Worm (Caenorhabditis elegans) whole organism, early embryonic: Measurements from ENCODE around the gene act-5.
A peak's percentile ranks its signal among the peaks of the same experiment; 100 is the strongest.

ENCODE experiments used
- B0310.2 ChIP-seq: sonication (generic microtip); optimal IDR thresholded peaks from 2 replicates; lab custom pipeline; 2016; ENCODE audit warnings: mild to moderate bottlenecking, missing genetic modification characterization, missing compliant biosample characterization
- F13C5.2 ChIP-seq: sonication (generic microtip); optimal IDR thresholded peaks from 2 replicates; lab custom pipeline; 2017; ENCODE audit warnings: mild to moderate bottlenecking, missing genetic modification characterization, inconsistent platforms, missing compliant biosample characterization
- aly-1 ChIP-seq: sonication (generic microtip); optimal IDR thresholded peaks from 2 replicates; lab custom pipeline; 2016; ENCODE audit warnings: missing genetic modification characterization, missing compliant biosample characterization
- ama-1 ChIP-seq: fragments of 150-350 bp; optimal IDR thresholded peaks from 2 replicates; lab custom pipeline; 2014
- ceh-13 ChIP-seq: fragments of 200-800 bp; sonication (Bioruptor generic); optimal IDR thresholded peaks from 2 replicates; lab custom pipeline; 2018; ENCODE audit warnings: mild to moderate bottlenecking, missing genetic modification characterization, missing compliant biosample characterization
- ceh-36 ChIP-seq: sonication (generic microtip); optimal IDR thresholded peaks from 2 replicates; lab custom pipeline; 2016; ENCODE audit warnings: missing genetic modification characterization, inconsistent platforms, missing compliant biosample characterization
- ets-7 ChIP-seq: sonication (generic microtip); optimal IDR thresholded peaks from 2 replicates; lab custom pipeline; 2016; ENCODE audit warnings: missing genotype, missing genetic modification characterization, missing compliant biosample characterization
- flt-1 ChIP-seq: fragments of 200-800 bp; sonication (Bioruptor generic); IDR thresholded peaks from 2 replicates; pipeline ENCODE4 v1.3.6; 2022; ENCODE audit warnings: missing genetic modification characterization, missing compliant biosample characterization
- hmbx-1 ChIP-seq: sonication (generic microtip); optimal IDR thresholded peaks from 2 replicates; lab custom pipeline; 2016; ENCODE audit warnings: mild to moderate bottlenecking, missing genetic modification characterization, missing compliant biosample characterization
- hmg-4 ChIP-seq: fragments of 200-800 bp; sonication (Bioruptor generic); optimal IDR thresholded peaks from 2 replicates; lab custom pipeline; 2018; ENCODE audit warnings: mild to moderate bottlenecking, missing genetic modification characterization, missing compliant biosample characterization
- hnd-1 ChIP-seq: sonication (generic microtip); optimal IDR thresholded peaks from 2 replicates; lab custom pipeline; 2016; ENCODE audit warnings: missing genetic modification characterization, missing compliant biosample characterization
- pes-1 ChIP-seq: fragments of 200-800 bp; sonication (Bioruptor generic); IDR thresholded peaks from 2 replicates; pipeline ENCODE4 v1.3.6; 2022; ENCODE audit warnings: missing genetic modification reagents, missing genetic modification characterization, missing compliant biosample characterization
- scrt-1 ChIP-seq: fragments of 200-800 bp; sonication (Bioruptor generic); IDR thresholded peaks from 2 replicates; pipeline ENCODE4 v1.3.6; 2022; ENCODE audit warnings: missing genetic modification characterization, missing compliant biosample characterization
- sea-1 ChIP-seq: fragments of 200-800 bp; sonication (Bioruptor generic); conservative IDR thresholded peaks from 2 replicates; pipeline ENCODE4 v1.3.6; 2022; ENCODE audit warnings: missing genetic modification characterization, missing compliant biosample characterization
- tbx-11 ChIP-seq: fragments of 200-800 bp; sonication (Bioruptor generic); IDR thresholded peaks from 2 replicates; pipeline ENCODE4 v1.3.6; 2022; ENCODE audit warnings: missing genetic modification characterization, missing compliant biosample characterization
- tbx-37 ChIP-seq: fragments of 200-800 bp; sonication (Bioruptor generic); conservative IDR thresholded peaks from 2 replicates; pipeline ENCODE4 v1.3.6; 2022; ENCODE audit warnings: missing genetic modification reagents, missing genetic modification characterization, missing compliant biosample characterization
- tra-4 ChIP-seq: sonication (generic microtip); optimal IDR thresholded peaks from 2 replicates; lab custom pipeline; 2017; ENCODE audit warnings: missing genetic modification characterization, missing compliant biosample characterization

Gene act-5

DNA sequence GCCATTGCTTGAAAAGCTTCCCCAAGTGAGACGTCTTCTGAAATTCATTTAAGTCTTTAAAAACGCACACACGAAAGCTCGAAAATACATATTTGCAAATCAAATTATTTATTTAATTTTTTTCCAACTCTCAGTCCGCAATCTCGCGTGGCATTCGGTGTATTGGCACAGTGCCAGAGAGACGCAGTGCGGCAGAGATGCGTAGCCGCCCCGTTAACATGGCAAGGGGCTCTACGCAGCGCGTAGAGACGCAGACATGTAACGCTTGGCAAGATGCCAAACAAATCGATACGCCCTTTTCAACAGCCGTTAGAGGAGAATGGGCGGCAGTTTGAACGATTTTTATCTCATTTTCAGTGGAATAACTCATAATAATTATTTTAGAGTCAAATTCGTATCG lies 37.7 kb upstream of the act-5 start, which contains the start of the genes drr-2 and set-16:
TSS of gene drr-2 (minus strand) at position 37 of the 400 bp plus-strand sequence.
TSS of gene set-16 (plus strand) at position 383 of the 400 bp plus-strand sequence.
- peak; percentile 82 for TF ChIP-seq hmg-4 (GFP tag; lab: Kevin White, UChicago)
- TF ChIP-seq pes-1 (GFP tag; lab: Robert Waterston, UW), result peak; percentile 54; the same call in 1 of the 2 replicates
- peak; percentile 34 for TF ChIP-seq ets-7 (tag; lab: Kevin White, UChicago)
- peak; percentile 90 for TF ChIP-seq F13C5.2
- no peak for TF ChIP-seq ama-1 (lab: Kevin White, UChicago)
- peak; percentile 34 for TF ChIP-seq tra-4 (tag; lab: Kevin White, UChicago)
- TF ChIP-seq B0310.2 (tag; lab: Kevin White, UChicago), result no peak
- no peak for TF ChIP-seq ceh-13 (GFP tag; lab: Kevin White, UChicago)
- TF ChIP-seq scrt-1 (GFP tag; lab: Robert Waterston, UW), result no peak
- peak; percentile 67; the same call in 1 of the 2 replicates for TF ChIP-seq sea-1 (GFP tag; lab: Robert Waterston, UW)
- TF ChIP-seq aly-1 (tag; lab: Kevin White, UChicago), result no peak
- peak; percentile 50 for TF ChIP-seq flt-1
- TF ChIP-seq hnd-1 (tag; lab: Kevin White, UChicago), result no peak
- TF ChIP-seq ceh-36 (tag; lab: Kevin White, UChicago), result peak; percentile 51
- no peak for TF ChIP-seq tbx-11 (GFP tag; lab: Robert Waterston, UW)
- TF ChIP-seq hmbx-1, result no peak
- TF ChIP-seq tbx-37 (GFP tag; lab: Robert Waterston, UW), result peak; percentile 20; the same call in 1 of the 2 replicates

DNA sequence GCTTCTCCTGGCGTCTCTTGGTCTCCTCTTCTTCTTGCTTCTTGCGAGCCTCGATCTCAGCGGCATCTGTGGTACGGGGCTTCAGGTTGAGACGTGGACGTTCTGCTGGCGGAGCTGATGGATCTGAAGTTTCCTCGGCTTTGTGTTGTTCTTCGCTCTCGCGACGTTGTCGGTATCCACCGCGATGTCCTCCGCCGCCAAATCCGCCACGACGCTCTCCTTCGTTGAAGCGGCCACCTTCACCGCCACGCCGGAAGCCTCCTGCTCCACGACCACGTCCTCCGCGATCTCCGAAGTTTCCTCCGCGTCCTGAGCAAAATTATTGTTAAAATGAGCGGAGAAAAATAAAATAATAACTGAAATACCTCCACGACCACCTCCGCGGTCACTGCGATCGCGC lies 36.9 kb upstream of the act-5 start:
- TF ChIP-seq hnd-1 (tag; lab: Kevin White, UChicago), result no peak
- no peak for TF ChIP-seq tbx-11 (GFP tag; lab: Robert Waterston, UW)
- no peak for TF ChIP-seq hmg-4 (GFP tag; lab: Kevin White, UChicago)
- TF ChIP-seq ceh-36 (tag; lab: Kevin White, UChicago), result no peak
- no peak for TF ChIP-seq B0310.2 (tag; lab: Kevin White, UChicago)

DNA sequence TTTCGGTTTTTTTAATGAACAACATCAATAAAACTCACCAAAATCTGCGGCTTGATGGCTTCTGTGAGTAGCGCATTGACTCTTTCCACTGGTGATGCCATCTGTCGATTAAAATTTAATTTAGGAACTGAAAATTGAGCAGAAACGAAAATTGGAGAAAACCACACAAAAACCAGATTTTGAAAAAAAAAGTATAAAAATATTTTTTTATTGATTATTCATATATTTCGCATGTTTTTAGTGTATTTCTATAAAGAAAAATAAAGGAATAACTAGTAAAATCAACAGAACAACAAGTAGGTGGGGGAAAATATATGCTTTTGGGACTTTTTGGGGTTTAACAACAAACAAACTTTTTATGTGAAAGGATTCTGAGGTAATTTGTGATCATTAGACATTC lies 36.4 kb upstream of the act-5 start, which contains the start of gene T12D8.10:
TSS of gene T12D8.10 (minus strand) at position 101 of the 400 bp plus-strand sequence.
- TF ChIP-seq hmbx-1, result no peak
- no peak for TF ChIP-seq B0310.2 (tag; lab: Kevin White, UChicago)
- TF ChIP-seq tbx-11 (GFP tag; lab: Robert Waterston, UW), result no peak
- no peak for TF ChIP-seq tra-4 (tag; lab: Kevin White, UChicago)
- TF ChIP-seq scrt-1 (GFP tag; lab: Robert Waterston, UW), result no peak
- TF ChIP-seq ama-1 (lab: Kevin White, UChicago), result no peak

DNA sequence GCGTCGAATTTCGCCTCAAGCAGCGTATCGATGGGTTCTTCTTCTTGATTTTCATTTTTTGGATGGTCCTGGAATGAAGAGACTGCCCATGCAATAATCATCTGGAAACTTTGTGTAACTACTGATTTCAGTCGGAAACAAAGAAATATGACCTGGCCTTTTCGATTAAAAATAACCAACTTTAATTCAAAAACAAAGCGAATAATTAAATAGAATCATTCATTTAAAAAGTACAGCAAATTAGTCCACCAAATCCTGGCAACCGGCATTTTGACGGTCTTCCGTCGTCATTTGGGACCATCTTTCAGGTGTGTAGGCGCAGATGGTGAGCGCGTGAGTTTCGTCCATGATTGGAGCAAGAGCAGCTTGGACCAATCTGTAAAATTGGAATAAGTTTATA lies 35.7 kb upstream of the act-5 start, which contains the start of gene acbp-5:
TSS of gene acbp-5 (minus strand) at position 101 of the 400 bp plus-strand sequence.
- TF ChIP-seq tra-4 (tag; lab: Kevin White, UChicago) (no peak), hnd-1 (tag; lab: Kevin White, UChicago) (no peak), scrt-1 (GFP tag; lab: Robert Waterston, UW) (no peak)

DNA sequence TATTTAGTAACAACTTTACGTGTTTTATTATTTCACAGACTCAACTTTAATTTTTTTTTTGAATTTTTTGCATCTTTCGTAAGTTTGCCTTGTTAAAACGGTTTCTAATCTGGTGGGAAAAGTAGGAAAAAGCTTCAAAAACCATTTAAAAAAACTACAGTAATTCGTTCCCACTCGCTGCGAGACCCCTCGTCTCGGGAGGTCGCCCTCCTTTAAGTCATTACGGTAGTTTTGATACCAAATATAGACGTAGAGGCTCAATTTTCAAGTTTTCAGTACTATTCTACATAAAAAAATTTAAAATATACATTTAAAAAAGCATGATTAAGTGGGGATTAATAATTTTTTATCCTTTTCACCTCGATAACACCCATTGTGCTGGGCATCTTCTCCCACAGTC lies 35.0 kb upstream of the act-5 start:
- no peak for TF ChIP-seq tbx-37 (GFP tag; lab: Robert Waterston, UW)
- no peak for TF ChIP-seq ceh-13 (GFP tag; lab: Kevin White, UChicago)
- no peak for TF ChIP-seq tbx-11 (GFP tag; lab: Robert Waterston, UW)
- TF ChIP-seq hmg-4 (GFP tag; lab: Kevin White, UChicago), result no peak
- no peak for TF ChIP-seq aly-1 (tag; lab: Kevin White, UChicago)
- no peak for TF ChIP-seq flt-1
- no peak for TF ChIP-seq sea-1 (GFP tag; lab: Robert Waterston, UW)
- TF ChIP-seq hmbx-1, result no peak
- TF ChIP-seq hnd-1 (tag; lab: Kevin White, UChicago), result no peak

DNA sequence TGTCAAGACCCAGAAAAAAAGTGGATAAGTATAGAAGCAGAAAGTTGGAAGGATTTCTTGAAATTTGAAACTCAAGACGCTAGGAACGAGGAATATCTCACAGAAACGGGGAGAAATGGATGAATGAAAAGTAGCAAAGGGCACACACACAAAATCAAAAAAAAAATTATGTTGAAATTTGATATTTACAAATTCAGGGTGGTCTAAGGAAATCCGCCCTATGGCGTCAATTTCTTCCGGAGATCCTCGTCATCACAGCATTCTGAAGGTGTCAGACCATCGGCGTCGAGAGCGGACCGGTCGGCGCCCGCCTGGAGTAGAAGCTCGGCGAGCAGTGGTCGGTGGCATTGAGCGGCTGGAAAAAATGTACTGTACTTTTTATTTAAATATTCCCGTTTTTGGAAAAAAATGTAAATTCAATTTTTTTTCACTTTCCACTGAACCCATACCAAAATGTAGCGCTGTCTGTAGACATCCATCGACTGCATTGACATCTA lies 34.2 kb upstream of the act-5 start:
- no peak for TF ChIP-seq ceh-36 (tag; lab: Kevin White, UChicago)
- TF ChIP-seq aly-1 (tag; lab: Kevin White, UChicago), result no peak
- no peak for TF ChIP-seq pes-1 (GFP tag; lab: Robert Waterston, UW)
- TF ChIP-seq hnd-1 (tag; lab: Kevin White, UChicago), result no peak
- no peak for TF ChIP-seq tra-4 (tag; lab: Kevin White, UChicago)
- TF ChIP-seq hmbx-1, result no peak
- no peak for TF ChIP-seq sea-1 (GFP tag; lab: Robert Waterston, UW)
- TF ChIP-seq hmg-4 (GFP tag; lab: Kevin White, UChicago), result no peak
- no peak for TF ChIP-seq tbx-11 (GFP tag; lab: Robert Waterston, UW)
- no peak for TF ChIP-seq flt-1
- no peak for TF ChIP-seq ets-7 (tag; lab: Kevin White, UChicago)
- TF ChIP-seq F13C5.2, result no peak
- no peak for TF ChIP-seq B0310.2 (tag; lab: Kevin White, UChicago)
- TF ChIP-seq scrt-1 (GFP tag; lab: Robert Waterston, UW), result no peak
- TF ChIP-seq ceh-13 (GFP tag; lab: Kevin White, UChicago), result no peak

DNA sequence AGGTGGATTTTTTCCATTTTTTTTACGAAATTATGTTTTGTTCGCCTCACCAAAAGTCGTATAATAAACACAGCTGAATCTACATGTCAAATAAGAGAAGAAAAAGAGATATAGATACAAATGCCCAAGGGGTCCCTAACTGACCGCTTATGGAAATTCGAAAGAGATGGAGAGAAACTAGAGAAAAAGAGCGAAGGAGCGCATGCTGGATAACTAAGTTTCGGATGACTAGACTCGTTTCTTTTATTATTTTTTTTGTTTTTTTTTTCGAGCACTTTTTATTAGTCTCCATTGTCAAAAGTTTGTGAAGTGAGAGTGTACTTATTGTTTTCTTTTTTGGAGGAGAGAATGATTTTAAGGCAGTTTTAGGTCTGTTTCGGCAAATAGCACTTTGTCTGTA lies 31.8 kb upstream of the act-5 start:
- TF ChIP-seq scrt-1 (GFP tag; lab: Robert Waterston, UW) (no peak), ceh-13 (GFP tag; lab: Kevin White, UChicago) (no peak), hmg-4 (GFP tag; lab: Kevin White, UChicago) (no peak), B0310.2 (tag; lab: Kevin White, UChicago) (no peak), tra-4 (tag; lab: Kevin White, UChicago) (no peak), hmbx-1 (no peak), hnd-1 (tag; lab: Kevin White, UChicago) (no peak), ceh-36 (tag; lab: Kevin White, UChicago) (no peak), ets-7 (tag; lab: Kevin White, UChicago) (no peak), tbx-11 (GFP tag; lab: Robert Waterston, UW) (no peak), aly-1 (tag; lab: Kevin White, UChicago) (no peak), F13C5.2 (no peak), tbx-37 (GFP tag; lab: Robert Waterston, UW) (no peak), pes-1 (GFP tag; lab: Robert Waterston, UW) (no peak), sea-1 (GFP tag; lab: Robert Waterston, UW) (no peak), ama-1 (lab: Kevin White, UChicago) (no peak), flt-1 (no peak)
